Fruit fly (Drosophila melanogaster) S2 (cell line): ENCODE measurements around the gene CG6610.

Experiments used
- CG8478 ChIP-seq: fragments of >200 bp; optimal IDR thresholded peaks from 2 replicates; lab custom pipeline; 2018
- CTCF ChIP-seq, 2 experiments: fragments of >200 bp; optimal IDR thresholded peaks; 2 replicates each; lab custom pipeline; 2018

CG6610 gene

dm6 chr3L:6074975-6075692 lies at the start of gene CG6610, which contains the start of gene CG13295:
TSS of gene CG6610 (plus strand) at chr3L:6075536.
TSS of gene CG13295 (minus strand) at chr3L:6075245.
- TF ChIP-seq CTCF (optimal IDR thresholded peaks at IDR 0.05; lab: Kevin White, UChicago), result no peak

- no peak for TF ChIP-seq CTCF (optimal IDR thresholded peaks at IDR 0.05; lab: Kevin White, UChicago)
- no peak for TF ChIP-seq CG8478 (lab: Kevin White, UChicago)
Measured at dm6 chr3L:6033008-6033407, 42.3 kb upstream of the CG6610 start.

- TF ChIP-seq CTCF (optimal IDR thresholded peaks at IDR 0.05; lab: Kevin White, UChicago), result no peak
Measured at dm6 chr3L:6034511-6034910, 40.8 kb upstream of the CG6610 start, which contains the start of gene CG10477. TSS of gene CG10477 (minus strand) at chr3L:6034611.

dm6 chr3L:6034916-6035315 lies 40.4 kb upstream of the CG6610 start, which contains the start of gene yip7:
TSS of gene yip7 (plus strand) at chr3L:6035216.
- TF ChIP-seq CG8478 (lab: Kevin White, UChicago) (no peak), CTCF (optimal IDR thresholded peaks at IDR 0.05; lab: Kevin White, UChicago) (no peak)

- TF ChIP-seq CG8478 (lab: Kevin White, UChicago) (no peak), CTCF (optimal IDR thresholded peaks at IDR 0.05; lab: Kevin White, UChicago) (no peak)
Measured at dm6 chr3L:6036141-6036540, 39.2 kb upstream of the CG6610 start.

dm6 chr3L:6036811-6037210 lies 38.5 kb upstream of the CG6610 start, which contains the start of gene CG6462:
TSS of gene CG6462 (plus strand) at chr3L:6037111.
- no peak for TF ChIP-seq CTCF (optimal IDR thresholded peaks at IDR 0.05; lab: Kevin White, UChicago)

dm6 chr3L:6038720-6039205 lies 36.6 kb upstream of the CG6610 start, which contains the start of gene Jon65Aiv:
TSS of gene Jon65Aiv (plus strand) at chr3L:6039155.
- TF ChIP-seq CG8478 (lab: Kevin White, UChicago) (no peak), CTCF (optimal IDR thresholded peaks at IDR 0.05; lab: Kevin White, UChicago) (no peak)

dm6 chr3L:6050230-6050807 lies 25.0 kb upstream of the CG6610 start, which contains the start of gene Jon65Aiii:
TSS of gene Jon65Aiii (plus strand) at chr3L:6050757.
- no peak for TF ChIP-seq CG8478 (lab: Kevin White, UChicago)
- no peak for TF ChIP-seq CTCF (optimal IDR thresholded peaks at IDR 0.05; lab: Kevin White, UChicago)

- TF ChIP-seq CG8478 (lab: Kevin White, UChicago) (no peak), CTCF (optimal IDR thresholded peaks at IDR 0.05; lab: Kevin White, UChicago) (no peak)
Measured at dm6 chr3L:6052021-6052420, 23.3 kb upstream of the CG6610 start, which contains the start of gene Jon65Aii. TSS of gene Jon65Aii (plus strand) at chr3L:6052321.

- TF ChIP-seq CG8478 (lab: Kevin White, UChicago), result no peak
- no peak for TF ChIP-seq CTCF (optimal IDR thresholded peaks at IDR 0.05; lab: Kevin White, UChicago)
Measured at dm6 chr3L:6054343-6054742, 21.0 kb upstream of the CG6610 start, which contains the start of gene Jon65Ai. TSS of gene Jon65Ai (minus strand) at chr3L:6054443.

- peak; percentile 52 to 62 for TF ChIP-seq CTCF (optimal IDR thresholded peaks at IDR 0.05; lab: Kevin White, UChicago)
- no peak for TF ChIP-seq CG8478 (lab: Kevin White, UChicago)
Measured at dm6 chr3L:6054803-6055202, 20.5 kb upstream of the CG6610 start, which contains the start of gene tant. TSS of gene tant (plus strand) at chr3L:6055136.

- TF ChIP-seq CTCF (optimal IDR thresholded peaks at IDR 0.05; lab: Kevin White, UChicago) (peak; percentile 61 to 65), CG8478 (lab: Kevin White, UChicago) (no peak)
Measured at dm6 chr3L:6059062-6059708, 16.2 kb upstream of the CG6610 start, which contains the start of gene CG6592. TSS of gene CG6592 (plus strand) at chr3L:6059658.

dm6 chr3L:6062860-6063607 lies 12.3 kb upstream of the CG6610 start, which contains the start of gene CG10472:
TSS of gene CG10472 (minus strand) at chr3L:6062910.
- TF ChIP-seq CG8478 (lab: Kevin White, UChicago) (no peak), CTCF (optimal IDR thresholded peaks at IDR 0.05; lab: Kevin White, UChicago) (no peak)

dm6 chr3L:6065881-6066389 lies 9.4 kb upstream of the CG6610 start, which contains the start of gene CG42269:
TSS of gene CG42269 (plus strand) at chr3L:6066296.
- TF ChIP-seq CG8478 (lab: Kevin White, UChicago) (no peak), CTCF (optimal IDR thresholded peaks at IDR 0.05; lab: Kevin White, UChicago) (no peak)
